Worm (Caenorhabditis elegans): ENCODE results near the gene cest-3.

DNA sequence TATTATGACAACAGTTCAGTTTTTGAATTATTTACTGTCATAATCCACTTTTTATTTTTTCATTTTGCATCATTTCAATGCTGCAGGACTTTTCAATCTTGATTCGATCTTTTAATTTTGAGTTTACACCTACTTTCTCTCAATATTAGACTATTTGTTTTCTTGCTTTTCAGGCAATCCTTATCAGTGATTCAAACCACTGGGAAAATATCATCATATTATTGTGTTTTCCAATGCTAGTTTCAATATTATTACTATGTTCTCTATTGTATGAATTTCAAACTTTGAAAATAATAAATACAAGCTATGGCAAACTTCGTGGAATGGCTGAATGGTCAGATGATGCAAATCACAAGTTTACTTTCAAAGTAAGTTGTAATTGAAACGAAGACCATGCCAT lies 22.0 kb upstream of the cest-3 start, which contains the start of gene cest-8:
- TF ChIP-seq him-1 (tag; optimal IDR thresholded peaks at IDR 0.05): no peak
- TF ChIP-seq W03F9.2 (tag; optimal IDR thresholded peaks at IDR 0.05): no peak
